Fruit fly (Drosophila melanogaster): ENCODE data around the gene a6.

Gene a6

DNA sequence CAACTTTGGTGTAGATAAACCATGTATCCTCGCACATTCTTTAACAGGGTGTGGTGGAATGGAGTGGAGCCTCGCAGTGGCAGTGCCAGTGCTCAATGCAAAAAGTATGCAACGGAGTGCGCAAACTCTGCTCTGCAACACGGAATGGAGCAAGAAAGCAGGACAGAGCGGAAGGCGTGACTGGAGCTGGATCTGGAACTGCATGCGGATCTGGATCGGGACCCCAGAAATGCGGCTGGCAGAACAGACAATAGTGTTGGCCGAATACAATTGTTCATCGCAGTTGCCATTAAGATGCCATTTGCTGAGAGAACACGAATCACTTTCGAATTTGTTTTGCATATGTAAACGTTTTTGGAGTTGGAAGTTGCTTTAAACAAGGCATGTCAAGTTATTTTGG is 4.2 kb downstream of the a6 start:
- TF ChIP-seq CG14655 (GFP tag; optimal IDR thresholded peaks at IDR 0.05) (no peak), Snoo (tag; optimal IDR thresholded peaks at IDR 0.05) (no peak), CG32121 (GFP tag; IDR thresholded peaks at IDR 0.05) (no peak), CG13204 (GFP tag; optimal IDR thresholded peaks at IDR 0.05) (no peak), D1 (tag; optimal IDR thresholded peaks at IDR 0.05) (no peak), CG9948 (tag; optimal IDR thresholded peaks at IDR 0.05) (no peak), CG17806 (tag; optimal IDR thresholded peaks at IDR 0.05) (no peak), CG12605 (GFP tag; IDR thresholded peaks at IDR 0.05) (no peak), gl (tag; optimal IDR thresholded peaks at IDR 0.05) (no peak), CG34367 (tag; optimal IDR thresholded peaks at IDR 0.05) (no peak), CG15710 (tag; optimal IDR thresholded peaks at IDR 0.05) (no peak), CG8301 (tag; optimal IDR thresholded peaks at IDR 0.05) (no peak), EcR (GFP tag; optimal IDR thresholded peaks at IDR 0.05) (no peak), Pif1B (GFP tag; optimal IDR thresholded peaks at IDR 0.05) (no peak)

DNA sequence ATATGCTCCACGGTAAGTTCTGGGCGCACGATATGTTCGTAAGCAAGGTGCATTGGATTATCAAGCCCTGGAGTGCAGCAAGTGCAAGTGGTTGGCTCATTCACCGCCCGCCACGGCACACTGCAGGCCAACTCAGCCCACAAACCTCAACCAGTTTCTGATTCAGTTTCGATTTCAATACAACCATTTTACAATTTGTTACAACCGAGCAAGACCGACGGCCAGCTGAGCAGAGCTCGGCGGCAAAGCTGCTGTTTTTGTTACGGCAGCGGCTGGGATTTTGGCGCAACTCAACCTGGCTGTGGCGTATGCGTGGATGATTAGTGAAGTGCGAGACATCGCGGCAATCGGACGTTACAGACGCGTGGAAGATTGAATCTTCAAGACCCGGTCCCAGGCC is 9.4 kb downstream of the a6 start, which contains the start of gene b6:
Gene b6, plus strand, starts transcription at position 320 of the 400 bp plus-strand sequence.
- TF ChIP-seq D1 (tag; optimal IDR thresholded peaks at IDR 0.05) = no peak
- TF ChIP-seq CG17806 (tag; optimal IDR thresholded peaks at IDR 0.05) = no peak
- TF ChIP-seq CG12605 (GFP tag; IDR thresholded peaks at IDR 0.05) = no peak
- TF ChIP-seq Ets98B (GFP tag; IDR thresholded peaks at IDR 0.05) = no peak
- no peak for TF ChIP-seq CG15710 (tag; optimal IDR thresholded peaks at IDR 0.05)
- TF ChIP-seq gl (tag; optimal IDR thresholded peaks at IDR 0.05) = no peak
- TF ChIP-seq CG13204 (GFP tag; optimal IDR thresholded peaks at IDR 0.05) = no peak
- no peak for TF ChIP-seq CG32121 (GFP tag; IDR thresholded peaks at IDR 0.05)
- TF ChIP-seq CG8159 (tag; optimal IDR thresholded peaks at IDR 0.05) = no peak
- no peak for TF ChIP-seq CG10348 (GFP tag; IDR thresholded peaks at IDR 0.05)
- TF ChIP-seq Pif1B (GFP tag; optimal IDR thresholded peaks at IDR 0.05) = no peak
- TF ChIP-seq CG4496 (GFP tag; IDR thresholded peaks at IDR 0.05) = no peak
- TF ChIP-seq CG14655 (GFP tag; optimal IDR thresholded peaks at IDR 0.05) = no peak
- TF ChIP-seq fd96Ca (GFP tag; IDR thresholded peaks at IDR 0.05) = no peak
- no peak for TF ChIP-seq EcR (GFP tag; optimal IDR thresholded peaks at IDR 0.05)

DNA sequence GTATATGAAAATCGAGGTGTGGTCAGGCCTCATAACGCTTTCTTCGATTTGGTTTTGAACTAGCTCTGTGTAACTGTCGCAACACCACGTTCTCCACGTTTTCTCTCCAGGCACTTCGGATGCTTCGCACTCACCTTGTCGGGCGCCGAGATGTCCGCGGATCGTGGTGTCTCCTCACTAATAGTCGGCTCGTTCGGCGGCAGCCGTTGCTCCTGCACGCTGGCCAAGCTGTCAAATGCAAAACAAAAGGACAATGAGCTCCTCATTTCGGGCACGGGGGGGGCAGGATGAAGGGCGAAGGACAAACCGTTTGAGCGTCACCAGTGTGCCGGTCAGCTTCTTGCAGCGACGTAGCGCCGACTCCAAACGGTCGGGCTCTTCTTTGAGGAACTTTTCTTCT is 14.4 kb downstream of the a6 start, which contains the start of gene CG14797:
Gene CG14797, plus strand, starts transcription at position 301 of the 400 bp plus-strand sequence.
- TF ChIP-seq EcR (GFP tag; optimal IDR thresholded peaks at IDR 0.05) (no peak), D1 (tag; optimal IDR thresholded peaks at IDR 0.05) (no peak), CG9948 (tag; optimal IDR thresholded peaks at IDR 0.05) (no peak), rn (GFP tag; IDR thresholded peaks at IDR 0.05) (no peak), Snoo (tag; optimal IDR thresholded peaks at IDR 0.05) (no peak)

DNA sequence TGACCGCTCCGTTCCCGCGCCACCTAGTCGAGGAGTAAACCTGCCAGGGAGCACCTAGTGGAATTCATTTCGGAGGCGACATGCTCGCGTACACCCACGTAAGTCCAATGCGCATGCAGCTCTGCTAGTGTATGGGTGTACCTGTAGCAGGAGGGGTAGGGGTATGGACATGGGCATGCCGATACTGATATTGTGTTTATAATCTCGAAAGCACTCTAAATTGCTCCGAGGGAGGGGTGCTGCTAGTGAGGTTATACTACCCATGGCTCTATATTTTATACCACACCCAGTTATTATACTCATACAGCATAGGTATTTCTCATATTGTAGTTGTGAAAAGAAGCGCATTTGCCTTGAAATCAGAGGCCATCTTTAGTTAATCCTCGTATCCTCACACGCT is 25.8 kb downstream of the a6 start:
- TF ChIP-seq CG8159 (tag; optimal IDR thresholded peaks at IDR 0.05) (no peak), fd96Ca (GFP tag; IDR thresholded peaks at IDR 0.05) (no peak), Pif1A (GFP tag; optimal IDR thresholded peaks at IDR 0.05) (no peak)

DNA sequence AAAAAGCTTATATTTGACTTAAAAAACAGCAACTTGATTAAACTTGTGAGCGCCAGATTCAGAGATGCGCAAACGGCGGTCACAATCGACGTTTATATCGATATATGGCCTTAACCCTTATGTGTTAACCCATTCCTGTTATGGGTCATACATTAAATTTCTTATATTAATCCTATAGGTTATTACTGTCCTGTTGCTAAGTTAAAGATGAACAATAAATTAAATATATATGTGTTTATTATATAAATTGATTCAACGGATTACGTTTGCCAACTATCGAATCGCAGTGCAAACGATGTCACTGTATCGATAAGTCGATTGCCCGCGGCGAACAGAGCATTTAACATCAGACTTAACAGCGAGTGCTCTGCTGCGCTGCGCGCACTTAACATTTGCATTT is 26.5 kb downstream of the a6 start, which contains the start of the genes CG3740 and hfw:
Gene CG3740, minus strand, starts transcription at position 84 of the 400 bp plus-strand sequence.
Gene hfw, plus strand, starts transcription at position 357 of the 400 bp plus-strand sequence.
- TF ChIP-seq D1 (tag; optimal IDR thresholded peaks at IDR 0.05) (no peak), CG34367 (tag; optimal IDR thresholded peaks at IDR 0.05) (no peak), CG17806 (tag; optimal IDR thresholded peaks at IDR 0.05) (peak; percentile 58), CG10348 (GFP tag; IDR thresholded peaks at IDR 0.05) (0 out of 2 replicates have a peak, but pooled peaks have one; percentile 9), fd96Ca (GFP tag; IDR thresholded peaks at IDR 0.05) (peak; percentile 42; the same call in 1 of the 3 replicates), rn (GFP tag; IDR thresholded peaks at IDR 0.05) (peak; percentile 72; the same call in 1 of the 2 replicates), CG15710 (tag; optimal IDR thresholded peaks at IDR 0.05) (peak; percentile 61), Snoo (tag; optimal IDR thresholded peaks at IDR 0.05) (peak; percentile 45), EcR (GFP tag; optimal IDR thresholded peaks at IDR 0.05) (no peak), CG8159 (tag; optimal IDR thresholded peaks at IDR 0.05) (peak; percentile 64), Pif1A (GFP tag; optimal IDR thresholded peaks at IDR 0.05) (no peak), CG4496 (GFP tag; IDR thresholded peaks at IDR 0.05) (peak; percentile 80), Pif1B (GFP tag; optimal IDR thresholded peaks at IDR 0.05) (peak; percentile 35), CG8301 (tag; optimal IDR thresholded peaks at IDR 0.05) (no peak), CG13204 (GFP tag; optimal IDR thresholded peaks at IDR 0.05) (no peak), CG32121 (GFP tag; IDR thresholded peaks at IDR 0.05) (peak; percentile 72), Ets98B (GFP tag; IDR thresholded peaks at IDR 0.05) (peak; percentile 51), CG14655 (GFP tag; optimal IDR thresholded peaks at IDR 0.05) (no peak), CG9948 (tag; optimal IDR thresholded peaks at IDR 0.05) (peak; percentile 52), gl (tag; optimal IDR thresholded peaks at IDR 0.05) (no peak), CG12605 (GFP tag; IDR thresholded peaks at IDR 0.05) (0 out of 2 replicates have a peak, but pooled peaks have one; percentile 4)

DNA sequence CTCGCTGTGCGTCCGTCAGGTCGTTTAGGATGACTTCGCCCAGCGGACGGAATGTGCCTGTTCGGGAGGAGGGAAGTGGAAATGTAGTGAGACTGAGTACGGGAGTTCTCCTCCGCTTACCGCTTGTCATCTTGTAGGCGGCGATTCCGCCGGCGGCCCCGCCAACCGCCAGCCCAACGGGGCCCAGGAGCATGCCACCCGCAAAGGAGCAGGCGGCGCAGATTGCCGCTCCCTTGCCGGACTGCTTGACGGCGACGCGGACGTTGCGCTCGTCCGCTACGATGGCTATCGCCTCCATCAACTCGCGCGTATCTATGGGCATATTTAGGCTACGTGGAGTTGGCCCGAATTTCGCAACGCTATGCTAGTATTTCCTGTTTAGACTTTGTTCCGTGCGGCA is 27.0 kb downstream of the a6 start, which contains the start of gene Mur2B:
Gene Mur2B, minus strand, starts transcription at position 101 of the 400 bp plus-strand sequence.
- TF ChIP-seq CG15710 (tag; optimal IDR thresholded peaks at IDR 0.05) (no peak), CG9948 (tag; optimal IDR thresholded peaks at IDR 0.05) (no peak), Pif1A (GFP tag; optimal IDR thresholded peaks at IDR 0.05) (no peak), Snoo (tag; optimal IDR thresholded peaks at IDR 0.05) (no peak), D1 (tag; optimal IDR thresholded peaks at IDR 0.05) (no peak), gl (tag; optimal IDR thresholded peaks at IDR 0.05) (no peak), CG10348 (GFP tag; IDR thresholded peaks at IDR 0.05) (no peak), CG8301 (tag; optimal IDR thresholded peaks at IDR 0.05) (no peak), fd96Ca (GFP tag; IDR thresholded peaks at IDR 0.05) (no peak), CG4496 (GFP tag; IDR thresholded peaks at IDR 0.05) (no peak), Ets98B (GFP tag; IDR thresholded peaks at IDR 0.05) (no peak), CG13204 (GFP tag; optimal IDR thresholded peaks at IDR 0.05) (no peak), CG14655 (GFP tag; optimal IDR thresholded peaks at IDR 0.05) (no peak), CG8159 (tag; optimal IDR thresholded peaks at IDR 0.05) (no peak), Pif1B (GFP tag; optimal IDR thresholded peaks at IDR 0.05) (no peak), CG12605 (GFP tag; IDR thresholded peaks at IDR 0.05) (no peak), CG32121 (GFP tag; IDR thresholded peaks at IDR 0.05) (no peak), CG34367 (tag; optimal IDR thresholded peaks at IDR 0.05) (no peak), CG17806 (tag; optimal IDR thresholded peaks at IDR 0.05) (no peak), rn (GFP tag; IDR thresholded peaks at IDR 0.05) (no peak)

Measured in whole organism, pupa.